Worm (Caenorhabditis elegans) whole organism, L1 larva: ENCODE results near the gene nhr-12.

ENCODE experiments used
- blmp-1 ChIP-seq: fragments of 150-350 bp; optimal IDR thresholded peaks from 2 replicates; lab custom pipeline; 2014; ENCODE audit warnings: missing biosample characterization, missing genetic modification characterization
- nhr-28 ChIP-seq: fragments of 150-350 bp; optimal IDR thresholded peaks from 2 replicates; lab custom pipeline; 2014; ENCODE audit warnings: missing biosample characterization, missing genetic modification characterization

- TF ChIP-seq nhr-28 (tag; lab: Kevin White, UChicago) (no peak), blmp-1 (tag; lab: Kevin White, UChicago) (no peak)
Observed at ce11 chrV:10073793-10074192, 10.1 kb downstream of the nhr-12 start, which contains the start of gene F57A8.6.
